Fruit fly (Drosophila melanogaster) whole organism, embryonic: Measurements from ENCODE around the gene topi.

Experiments
- CG10462 ChIP-seq: fragments of 200-800 bp; sonication (Bioruptor generic); optimal IDR thresholded peaks from 2 replicates; lab custom pipeline; 2016; ENCODE audit warnings: missing biosample characterization, missing genetic modification characterization
- CG11247 ChIP-seq: fragments of 200-800 bp; sonication (Bioruptor generic); IDR thresholded peaks from 2 replicates; pipeline ENCODE4 v1.3.6; 2022; ENCODE audit warnings: missing biosample characterization, missing genetic modification characterization
- CG12104 ChIP-seq: fragments of 200-800 bp; sonication (Bioruptor generic); optimal IDR thresholded peaks from 3 replicates; lab custom pipeline; 2016; ENCODE audit warnings: missing biosample characterization, missing genetic modification characterization
- CG1233 ChIP-seq: fragments of 200-800 bp; sonication (Bioruptor generic); optimal IDR thresholded peaks from 4 replicates; lab custom pipeline; 2018; ENCODE audit warnings: missing biosample characterization, mild to moderate bottlenecking, missing genetic modification characterization
- CG13287 ChIP-seq: fragments of 200-800 bp; sonication (Bioruptor generic); IDR thresholded peaks from 2 replicates; pipeline ENCODE4 v1.3.6; 2022; ENCODE audit warnings: missing biosample characterization, missing genetic modification characterization; ENCODE audit not compliant: partially characterized antibody
- CG13894 ChIP-seq: fragments of 200-800 bp; sonication (Bioruptor generic); optimal IDR thresholded peaks from 3 replicates; lab custom pipeline; 2018; ENCODE audit warnings: missing biosample characterization, mild to moderate bottlenecking, missing genetic modification characterization, moderate library complexity
- CG1602 ChIP-seq: fragments of 200-800 bp; sonication (Bioruptor generic); optimal IDR thresholded peaks from 3 replicates; lab custom pipeline; 2016; ENCODE audit warnings: missing biosample characterization, missing genetic modification characterization
- CG16813 ChIP-seq: fragments of 200-800 bp; sonication (Bioruptor generic); IDR thresholded peaks from 3 replicates; pipeline ENCODE4 v1.3.6; 2022; ENCODE audit warnings: missing biosample characterization, missing genetic modification characterization; ENCODE audit not compliant: partially characterized antibody
- CG17568 ChIP-seq: fragments of 200-800 bp; sonication (Bioruptor generic); optimal IDR thresholded peaks from 2 replicates; lab custom pipeline; 2018; ENCODE audit warnings: missing biosample characterization, mild to moderate bottlenecking, missing genetic modification characterization, moderate library complexity
- CG18619 ChIP-seq: fragments of 200-800 bp; sonication (Bioruptor generic); optimal IDR thresholded peaks from 3 replicates; lab custom pipeline; 2017; ENCODE audit warnings: missing biosample characterization, mild to moderate bottlenecking, missing genetic modification characterization
- CG2120 ChIP-seq: fragments of 200-800 bp; sonication (Bioruptor generic); optimal IDR thresholded peaks from 3 replicates; lab custom pipeline; 2016; ENCODE audit warnings: missing biosample characterization, missing genetic modification characterization
- CG2199 ChIP-seq: fragments of 200-800 bp; sonication (Bioruptor generic); IDR thresholded peaks from 3 replicates; pipeline ENCODE4 v1.3.6; 2022; ENCODE audit warnings: missing biosample characterization, missing genetic modification characterization
- CG30020 ChIP-seq: fragments of 200-800 bp; optimal IDR thresholded peaks from 2 replicates; lab custom pipeline; 2019; ENCODE audit warnings: missing biosample characterization, mild to moderate bottlenecking, missing genetic modification characterization, moderate library complexity
- CG32532 ChIP-seq: fragments of 200-800 bp; sonication (Bioruptor generic); IDR thresholded peaks from 2 replicates; pipeline ENCODE4 v1.3.6; 2022; ENCODE audit warnings: missing biosample characterization, missing genetic modification characterization
- CG3281 ChIP-seq: fragments of 200-800 bp; sonication (Bioruptor generic); optimal IDR thresholded peaks from 3 replicates; lab custom pipeline; 2017; ENCODE audit warnings: missing biosample characterization, mild to moderate bottlenecking, missing genetic modification characterization
- CG3726 ChIP-seq: fragments of 200-800 bp; sonication (Bioruptor generic); IDR thresholded peaks from 3 replicates; pipeline ENCODE4, ENCODE4 v1.3.6; 2022; ENCODE audit warnings: missing biosample characterization, missing genetic modification characterization
- CG4424 ChIP-seq: fragments of 200-800 bp; sonication (Bioruptor generic); optimal IDR thresholded peaks from 3 replicates; lab custom pipeline; 2016; ENCODE audit warnings: missing biosample characterization, missing genetic modification characterization
- CG6765 ChIP-seq: fragments of 200-800 bp; sonication (Bioruptor generic); optimal IDR thresholded peaks from 3 replicates; lab custom pipeline; 2017; ENCODE audit warnings: missing biosample characterization, mild to moderate bottlenecking, missing genetic modification characterization
- CG7745 ChIP-seq: fragments of 200-800 bp; sonication (Bioruptor generic); optimal IDR thresholded peaks from 2 replicates; lab custom pipeline; 2018; ENCODE audit warnings: missing biosample characterization, mild to moderate bottlenecking, missing genetic modification characterization, moderate library complexity
- CG9437 ChIP-seq: fragments of 200-800 bp; sonication (Bioruptor generic); optimal IDR thresholded peaks from 2 replicates; lab custom pipeline; 2018; ENCODE audit warnings: missing biosample characterization, mild to moderate bottlenecking, missing genetic modification characterization
- Dfd ChIP-seq, 2 experiments: fragments of >200 bp; optimal IDR thresholded peaks; 2 replicates each; lab custom pipeline; 2017; ENCODE audit warnings: missing biosample characterization in 2 of 2, missing genetic modification characterization in 2 of 2
- Dll ChIP-seq: fragments of 200-800 bp; sonication (Bioruptor generic); IDR thresholded peaks from 4 replicates; pipeline ENCODE4 v1.3.6; 2022; ENCODE audit warnings: missing biosample characterization, missing genetic modification characterization; ENCODE audit not compliant: partially characterized antibody
- H15 ChIP-seq: fragments of 200-800 bp; sonication (Bioruptor generic); IDR thresholded peaks from 3 replicates; pipeline ENCODE4 v1.3.6; 2022; ENCODE audit warnings: missing biosample characterization, missing genetic modification characterization
- Hmr ChIP-seq: fragments of 200-800 bp; sonication (Bioruptor generic); optimal IDR thresholded peaks from 3 replicates; lab custom pipeline; 2017; ENCODE audit warnings: mild to moderate bottlenecking, missing biosample characterization, missing genetic modification reagents, missing genetic modification characterization
- Hr39 ChIP-seq: fragments of >200 bp; optimal IDR thresholded peaks from 2 replicates; lab custom pipeline; 2017
- Med ChIP-seq: fragments of 200-800 bp; sonication (Bioruptor generic); peaks from one replicate; lab custom pipeline; 2016; ENCODE audit warnings: missing biosample characterization, missing genetic modification characterization, mild to moderate bottlenecking, inconsistent platforms, moderate library complexity
- NK7.1 ChIP-seq: fragments of 200-800 bp; sonication (Bioruptor generic); optimal IDR thresholded peaks from 3 replicates; lab custom pipeline; 2016; ENCODE audit warnings: missing biosample characterization, missing genetic modification characterization
- Xbp1 ChIP-seq: fragments of 200-800 bp; sonication (Bioruptor generic); optimal IDR thresholded peaks from 3 replicates; lab custom pipeline; 2016; ENCODE audit warnings: missing biosample characterization, mild to moderate bottlenecking, missing genetic modification characterization
- YL-1 ChIP-seq: fragments of 200-800 bp; sonication (Bioruptor generic); optimal IDR thresholded peaks from 3 replicates; lab custom pipeline; 2017; ENCODE audit warnings: missing biosample characterization, mild to moderate bottlenecking, missing genetic modification characterization
- abd-A ChIP-seq: fragments of 200-800 bp; sonication (Bioruptor generic); optimal IDR thresholded peaks from 3 replicates; lab custom pipeline; 2019; ENCODE audit warnings: missing biosample characterization, mild to moderate bottlenecking, missing genetic modification characterization, moderate library complexity
- amos ChIP-seq: fragments of 200-800 bp; sonication (Bioruptor generic); IDR thresholded peaks from 2 replicates; pipeline ENCODE4 v1.3.6; 2022; ENCODE audit warnings: missing biosample characterization, missing genetic modification characterization; ENCODE audit not compliant: partially characterized antibody
- bcd ChIP-seq: fragments of 200-800 bp; sonication (Bioruptor generic); optimal IDR thresholded peaks from 2 replicates; lab custom pipeline; 2017; ENCODE audit warnings: missing biosample characterization, mild to moderate bottlenecking, missing genetic modification characterization
- bigmax ChIP-seq: fragments of 200-800 bp; sonication (Bioruptor generic); optimal IDR thresholded peaks from 2 replicates; lab custom pipeline; 2018; ENCODE audit warnings: missing biosample characterization, mild to moderate bottlenecking, missing genetic modification characterization
- bsh ChIP-seq, 2 experiments: fragments of 200-800 bp; sonication (Bioruptor generic); optimal IDR thresholded peaks; 2 replicates each; lab custom pipeline; 2017 to 2018; ENCODE audit warnings: mild to moderate bottlenecking in 2 of 2, missing biosample characterization in 2 of 2, missing genetic modification characterization in 2 of 2, moderate library complexity in 1 of 2
- chn ChIP-seq: fragments of 200-800 bp; sonication (Bioruptor generic); optimal IDR thresholded peaks from 2 replicates; lab custom pipeline; 2016; ENCODE audit warnings: missing biosample characterization, missing genetic modification characterization
- ems ChIP-seq: fragments of 200-800 bp; sonication (Bioruptor generic); optimal IDR thresholded peaks from 3 replicates; lab custom pipeline; 2016; ENCODE audit warnings: missing biosample characterization, missing genetic modification characterization
- exex ChIP-seq: fragments of 200-800 bp; sonication (Bioruptor generic); optimal IDR thresholded peaks from 4 replicates; lab custom pipeline; 2018; ENCODE audit warnings: missing biosample characterization, mild to moderate bottlenecking, missing genetic modification characterization, moderate library complexity
- gfzf ChIP-seq: fragments of 200-800 bp; sonication (Bioruptor generic); optimal IDR thresholded peaks from 2 replicates; lab custom pipeline; 2016; ENCODE audit warnings: missing biosample characterization, mild to moderate bottlenecking, missing genetic modification characterization, moderate library complexity
- lilli ChIP-seq: fragments of 200-800 bp; sonication (Bioruptor generic); optimal IDR thresholded peaks from 3 replicates; lab custom pipeline; 2016; ENCODE audit warnings: missing biosample characterization, missing genetic modification characterization
- lmd ChIP-seq: fragments of 200-800 bp; sonication (Bioruptor generic); IDR thresholded peaks from 2 replicates; pipeline ENCODE4 v1.3.6; 2022; ENCODE audit warnings: missing biosample characterization, missing genetic modification characterization
- mam ChIP-seq: fragments of 200-800 bp; sonication (Bioruptor generic); optimal IDR thresholded peaks from 3 replicates; lab custom pipeline; 2016; ENCODE audit warnings: missing biosample characterization, missing genetic modification characterization
- mirr ChIP-seq: fragments of 200-800 bp; sonication (Bioruptor generic); optimal IDR thresholded peaks from 3 replicates; lab custom pipeline; 2018; ENCODE audit warnings: missing biosample characterization, mild to moderate bottlenecking, missing genetic modification characterization
- p53 ChIP-seq: fragments of 200-800 bp; sonication (Bioruptor generic); optimal IDR thresholded peaks from 2 replicates; lab custom pipeline; 2016; ENCODE audit warnings: missing biosample characterization, missing genetic modification characterization
- phol ChIP-seq: fragments of 200-800 bp; sonication (Bioruptor generic); optimal IDR thresholded peaks from 3 replicates; lab custom pipeline; 2018; ENCODE audit warnings: missing biosample characterization, mild to moderate bottlenecking, missing genetic modification characterization, moderate library complexity
- schlank ChIP-seq: fragments of 200-800 bp; sonication (Bioruptor generic); optimal IDR thresholded peaks from 2 replicates; lab custom pipeline; 2018; ENCODE audit warnings: missing biosample characterization, mild to moderate bottlenecking, missing genetic modification characterization
- sim ChIP-seq: fragments of 200-800 bp; sonication (Bioruptor generic); IDR thresholded peaks from 2 replicates; pipeline ENCODE4 v1.3.6; 2022; ENCODE audit warnings: missing biosample characterization, missing genetic modification characterization
- sisA ChIP-seq: fragments of 200-800 bp; sonication (Bioruptor generic); IDR thresholded peaks from 2 replicates; pipeline ENCODE4 v1.3.6; 2022; ENCODE audit warnings: missing biosample characterization, missing genetic modification characterization
- ssp ChIP-seq: fragments of 200-800 bp; sonication (Bioruptor generic); IDR thresholded peaks from 2 replicates; pipeline ENCODE4 v1.3.6; 2022; ENCODE audit warnings: missing biosample characterization, missing genetic modification characterization
- usp ChIP-seq: fragments of >200 bp; optimal IDR thresholded peaks from 2 replicates; lab custom pipeline; 2017; ENCODE audit warnings: missing biosample characterization, missing genetic modification characterization

topi gene

DNA sequence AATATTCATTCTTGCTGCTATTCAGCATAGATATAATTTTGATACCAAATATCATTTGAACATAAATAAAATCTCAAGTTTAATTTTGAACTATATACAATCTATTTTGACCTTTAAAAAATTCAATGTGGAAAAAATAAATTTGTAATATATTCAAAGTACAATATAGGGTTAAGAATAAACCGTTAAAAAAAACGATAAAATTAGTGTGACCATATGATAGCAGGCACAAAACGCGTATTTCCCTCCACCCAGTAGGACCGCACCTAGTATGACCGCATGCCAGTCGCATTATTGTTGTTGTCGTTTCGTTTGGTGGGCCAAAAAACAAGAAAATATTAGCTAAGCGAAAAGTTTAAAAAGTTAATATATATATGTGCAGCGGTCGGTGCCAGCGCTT is 18.1 kb downstream of the topi start, which contains the start of gene CG8516 (continued):
- no peak for TF ChIP-seq Dll (GFP tag; lab: Robert Waterston, UW)
- no peak for TF ChIP-seq usp
- no peak for TF ChIP-seq mam (GFP tag; lab: Kevin White, UChicago)
- TF ChIP-seq NK7.1 (GFP tag; lab: Kevin White, UChicago), result no peak
- no peak for TF ChIP-seq Dfd (GFP tag; optimal IDR thresholded peaks at IDR 0.05; lab: Kevin White, UChicago)
- TF ChIP-seq CG11247 (GFP tag; lab: Robert Waterston, UW), result no peak
- no peak for TF ChIP-seq CG9437 (GFP tag; lab: Kevin White, UChicago)
- no peak for TF ChIP-seq Hr39 (lab: Kevin White, UChicago)
- TF ChIP-seq phol (tag; lab: Kevin White, UChicago), result peak; percentile 42
- peak; percentile 38 for TF ChIP-seq bigmax (GFP tag; lab: Kevin White, UChicago)
- TF ChIP-seq CG3726 (GFP tag; lab: Robert Waterston, UW), result no peak
- TF ChIP-seq lmd (GFP tag; lab: Robert Waterston, UW), result no peak
- no peak for TF ChIP-seq CG2199 (GFP tag; lab: Robert Waterston, UW)
- TF ChIP-seq CG30020 (tag; lab: Kevin White, UChicago), result no peak
- TF ChIP-seq exex (tag; lab: Kevin White, UChicago), result no peak
- no peak for TF ChIP-seq sim (GFP tag; lab: Robert Waterston, UW)
- no peak for TF ChIP-seq CG13894
- no peak for TF ChIP-seq mirr (GFP tag; lab: Kevin White, UChicago)

DNA sequence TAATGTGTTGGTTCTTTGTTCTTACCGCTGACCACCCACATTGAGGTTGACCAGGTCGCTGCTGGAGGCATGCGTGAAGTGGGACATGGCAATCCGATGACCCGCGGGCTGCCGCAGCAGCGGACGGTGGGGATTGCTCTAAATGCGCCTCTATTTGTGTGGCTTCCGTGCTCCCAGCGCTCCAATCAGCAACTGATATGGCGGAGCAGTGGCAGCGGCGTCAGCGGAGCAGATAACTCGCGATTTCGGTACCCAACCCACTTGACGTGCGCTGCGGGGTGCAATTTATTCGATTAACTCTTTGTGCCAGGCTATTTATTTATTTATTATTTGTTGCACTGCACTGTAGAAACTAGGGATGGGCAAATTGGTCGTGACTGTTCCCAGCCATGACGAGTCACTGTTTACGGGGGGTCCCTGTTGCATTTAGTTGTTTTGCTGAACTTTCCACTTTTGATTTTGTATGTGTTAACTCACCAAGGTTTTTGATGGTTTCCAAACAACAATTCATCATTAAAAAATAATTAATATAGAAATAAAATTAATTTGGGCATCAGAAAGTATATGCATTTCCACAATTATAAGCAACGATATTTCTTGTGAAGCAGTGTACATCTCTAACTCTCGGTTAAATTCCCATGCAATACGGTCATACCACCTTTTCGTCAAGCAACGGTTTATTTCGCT is 25.9 kb downstream of the topi start, which contains the start of the genes CG9467 and CG8526:
Gene CG9467 (minus strand): TSS at position 383 of the 687 bp plus-strand sequence.
Gene CG8526 (plus strand): TSS at position 637 of the 687 bp plus-strand sequence.
- peak; percentile 80 for TF ChIP-seq Med
- TF ChIP-seq CG1233 (GFP tag; lab: Kevin White, UChicago), result peak; percentile 23
- peak; percentile 70 for TF ChIP-seq gfzf
- peak; percentile 61 for TF ChIP-seq CG1602
- peak; percentile 56 for TF ChIP-seq CG18619 (GFP tag; lab: Kevin White, UChicago)
- TF ChIP-seq CG2120 (GFP tag; lab: Kevin White, UChicago), result peak; percentile 74
- TF ChIP-seq Xbp1 (GFP tag; lab: Kevin White, UChicago), result peak; percentile 80
- no peak for TF ChIP-seq abd-A
- peak in 1 of 2 experiments; percentile 48 for TF ChIP-seq bsh (GFP tag; optimal IDR thresholded peaks at IDR 0.05; lab: Kevin White, UChicago)
- TF ChIP-seq YL-1, result peak; percentile 74
- peak; percentile 69 for TF ChIP-seq CG32532
- TF ChIP-seq CG10462 (GFP tag; lab: Kevin White, UChicago), result peak; percentile 84
- no peak for TF ChIP-seq CG7745 (tag; lab: Kevin White, UChicago)
- TF ChIP-seq schlank (tag; lab: Kevin White, UChicago), result no peak
- peak; percentile 74 for TF ChIP-seq Hmr (GFP tag; lab: Kevin White, UChicago)
- peak; percentile 58; the same call in 1 of the 2 replicates for TF ChIP-seq sisA (GFP tag; lab: Robert Waterston, UW)
- peak; percentile 84 for TF ChIP-seq CG13287
- TF ChIP-seq chn (GFP tag; lab: Kevin White, UChicago), result peak; percentile 44
- peak; percentile 81 for TF ChIP-seq CG16813 (GFP tag; lab: Robert Waterston, UW)
- peak; percentile 75 for TF ChIP-seq lilli (GFP tag; lab: Kevin White, UChicago)
- peak; percentile 67 for TF ChIP-seq bcd (GFP tag; lab: Kevin White, UChicago)
- peak; percentile 61 for TF ChIP-seq ssp (GFP tag; lab: Robert Waterston, UW)
- peak; percentile 27; the same call in 1 of the 3 replicates for TF ChIP-seq H15 (GFP tag; lab: Robert Waterston, UW)
- TF ChIP-seq CG6765 (GFP tag; lab: Kevin White, UChicago), result peak; percentile 2
- TF ChIP-seq CG12104 (GFP tag; lab: Kevin White, UChicago), result peak; percentile 58
- no peak for TF ChIP-seq p53 (GFP tag; lab: Kevin White, UChicago)
- peak; percentile 24 for TF ChIP-seq ems
- peak; percentile 59 for TF ChIP-seq CG3281
- peak; percentile 76 for TF ChIP-seq CG4424
- peak; percentile 75 for TF ChIP-seq amos (GFP tag; lab: Robert Waterston, UW)
- no peak for TF ChIP-seq CG17568
